Worm (Caenorhabditis elegans): ENCODE data around the gene T04C10.3.
A peak's percentile ranks its signal among the peaks of the same experiment; 100 is the strongest.

T04C10.3 gene

ce11 chrX:14853712-14854217, 41.6 kb downstream of the T04C10.3 start, which contains the start of the genes C27C12.1 and C27C12.4 (continued):
- TF ChIP-seq fkh-4 (tag; optimal IDR thresholded peaks at IDR 0.05; ENCODE audit: borderline replicate concordance) (peak; percentile 63), rnt-1 (tag; optimal IDR thresholded peaks at IDR 0.05) (peak; percentile 96), mef-2 (tag; optimal IDR thresholded peaks at IDR 0.05) (peak; percentile 27), elt-2 (tag; optimal IDR thresholded peaks at IDR 0.05) (peak; percentile 78), nhr-71 (tag; optimal IDR thresholded peaks at IDR 0.05) (peak; percentile 95), nhr-28 (tag; optimal IDR thresholded peaks at IDR 0.05) (no peak), lin-35 (GFP tag; optimal IDR thresholded peaks at IDR 0.05) (peak; percentile 75 to 88), pax-3 (tag; optimal IDR thresholded peaks at IDR 0.05) (peak; percentile 63), pag-3 (tag; optimal IDR thresholded peaks at IDR 0.05; ENCODE audit: borderline replicate concordance, insufficient read depth) (no peak), lsy-2 (tag; optimal IDR thresholded peaks at IDR 0.05) (peak; percentile 82 to 89), lin-14 (GFP tag; optimal IDR thresholded peaks at IDR 0.05) (peak; percentile 95), nhr-47 (tag; optimal IDR thresholded peaks at IDR 0.05) (peak; percentile 93), nhr-11 (tag; optimal IDR thresholded peaks at IDR 0.05) (peak; percentile 47), zag-1 (tag; optimal IDR thresholded peaks at IDR 0.05) (no peak), hlh-4 (tag; optimal IDR thresholded peaks at IDR 0.05) (no peak), unc-98 (GFP tag; IDR thresholded peaks at IDR 0.05) (peak; percentile 55; the same call in 1 of the 2 replicates), aly-2 (tag; optimal IDR thresholded peaks at IDR 0.05) (peak; percentile 45), swsn-7 (tag; optimal IDR thresholded peaks at IDR 0.05) (peak; percentile 89), snpc-4 (tag; optimal IDR thresholded peaks at IDR 0.05) (peak; percentile 86), ceh-88 (GFP tag; IDR thresholded peaks at IDR 0.05) (0 out of 2 replicates have a peak, but pooled peaks have one; percentile 47), nhr-84 (tag; optimal IDR thresholded peaks at IDR 0.05) (no peak), jun-1 (tag; optimal IDR thresholded peaks at IDR 0.05) (peak; percentile 84), aha-1 (tag; optimal IDR thresholded peaks at IDR 0.05) (no peak), ets-5 (GFP tag; IDR thresholded peaks at IDR 0.05) (no peak), egl-13 (tag; optimal IDR thresholded peaks at IDR 0.05) (peak; percentile 79), sup-37 (GFP tag; optimal IDR thresholded peaks at IDR 0.05) (peak; percentile 43), lir-3 (tag; optimal IDR thresholded peaks at IDR 0.05; ENCODE audit: poor library complexity) (peak; percentile 93), nhr-90 (tag; optimal IDR thresholded peaks at IDR 0.05; ENCODE audit: poor library complexity) (peak; percentile 90), ztf-4 (tag; optimal IDR thresholded peaks at IDR 0.05) (peak; percentile 73), sox-4 (tag; optimal IDR thresholded peaks at IDR 0.05) (peak; percentile 59)

DNA sequence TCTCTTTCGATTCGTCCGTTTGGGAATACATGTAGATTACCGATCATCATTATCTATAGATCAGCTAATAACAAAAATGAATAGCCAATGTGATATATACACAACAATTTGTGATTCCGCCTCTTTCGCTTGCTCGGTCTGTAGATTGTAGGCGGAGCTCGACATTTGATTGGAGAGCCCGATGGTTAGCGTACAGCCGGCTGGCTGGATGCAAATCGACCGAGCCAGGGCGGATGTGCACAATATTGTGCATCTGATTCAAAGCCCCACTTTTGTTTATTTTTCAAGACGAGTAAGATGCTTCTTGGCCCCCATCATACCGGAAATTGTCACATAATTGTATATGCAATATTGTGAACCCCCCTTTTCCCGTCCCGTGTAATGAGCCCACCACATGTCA, 49.6 kb downstream of the T04C10.3 start, which contains the start of gene dmd-4:
Gene dmd-4, minus strand, starts transcription at position 101 of the 400 bp plus-strand sequence.
- TF ChIP-seq sox-4 (tag; optimal IDR thresholded peaks at IDR 0.05): no peak
- no peak for TF ChIP-seq ces-1 (GFP tag; optimal IDR thresholded peaks at IDR 0.05)
- no peak for TF ChIP-seq ceh-82 (tag; optimal IDR thresholded peaks at IDR 0.05)
- no peak for TF ChIP-seq fos-1 (tag; optimal IDR thresholded peaks at IDR 0.05)
- no peak for TF ChIP-seq pax-3 (tag; optimal IDR thresholded peaks at IDR 0.05)
- no peak for TF ChIP-seq mdl-1 (tag; optimal IDR thresholded peaks at IDR 0.05)
- no peak for TF ChIP-seq jun-1 (tag; optimal IDR thresholded peaks at IDR 0.05)
- no peak for TF ChIP-seq dpl-1 (GFP tag; optimal IDR thresholded peaks at IDR 0.05)
- TF ChIP-seq nhr-85 (tag): no peak
- no peak for TF ChIP-seq ets-5 (GFP tag; IDR thresholded peaks at IDR 0.05)
- TF ChIP-seq unc-62 (GFP tag; optimal IDR thresholded peaks at IDR 0.05): no peak
- no peak for TF ChIP-seq nhr-47 (tag; optimal IDR thresholded peaks at IDR 0.05)
- no peak for TF ChIP-seq sptf-1 (tag; optimal IDR thresholded peaks at IDR 0.05)
